Worm (Caenorhabditis elegans): Measurements from ENCODE around the gene C44C1.6.

The C44C1.6 gene

DNA sequence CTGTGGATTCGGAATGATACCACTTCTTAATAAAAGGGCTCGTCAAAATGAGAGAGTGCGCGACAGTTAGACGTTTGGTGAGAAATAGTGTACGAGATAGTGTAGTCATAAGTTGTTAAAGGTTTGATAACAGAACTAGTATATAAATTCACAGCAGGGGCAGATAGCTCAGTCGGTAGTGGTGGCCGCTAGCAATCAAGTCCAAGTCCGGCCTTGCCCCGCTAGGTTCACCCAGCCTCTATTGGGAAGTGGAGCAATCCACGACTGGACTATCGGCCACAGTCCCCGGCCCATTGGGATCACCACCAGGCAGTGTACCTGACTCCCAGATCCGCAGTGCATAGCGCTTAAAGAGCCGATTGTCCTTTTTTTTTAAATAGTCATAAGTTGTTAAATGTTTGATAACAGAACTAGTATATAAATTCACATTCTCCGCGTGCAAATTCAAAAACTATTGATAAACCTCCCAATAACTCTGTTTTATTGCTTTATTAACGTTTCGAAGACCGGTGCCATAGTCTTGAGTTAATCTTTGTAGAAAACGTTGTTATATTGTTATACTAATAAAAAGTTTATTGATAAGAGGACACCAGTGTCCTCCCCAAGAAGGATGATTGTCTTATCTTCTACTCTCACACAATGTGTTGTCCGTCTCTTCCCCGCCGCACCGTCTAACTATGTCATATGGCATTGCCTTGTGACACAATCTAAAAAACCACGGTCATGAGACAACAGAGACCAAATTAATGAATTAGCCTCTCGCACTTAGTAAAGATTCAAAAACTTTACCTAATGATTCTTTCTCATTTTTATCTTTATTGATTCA lies 40.8 kb upstream of the C44C1.6 start (continued):
- TF ChIP-seq Y56A3A.18 (GFP tag; IDR thresholded peaks at IDR 0.05) (0 out of 2 replicates have a peak, but pooled peaks have one; percentile 20), egl-44 (GFP tag; IDR thresholded peaks at IDR 0.05) (peak; percentile 77), let-526 (GFP tag; IDR thresholded peaks at IDR 0.05) (peak; percentile 55; the same call in 1 of the 2 replicates), die-1 (tag; optimal IDR thresholded peaks at IDR 0.05) (no peak), lsy-27 (tag; optimal IDR thresholded peaks at IDR 0.05; ENCODE audit: borderline replicate concordance, insufficient read depth) (no peak), nfyb-1 (GFP tag; IDR thresholded peaks at IDR 0.05) (peak; percentile 48), mcd-1 (GFP tag; IDR thresholded peaks at IDR 0.05) (peak; percentile 52; the same call in 1 of the 2 replicates), ztf-22 (GFP tag; optimal IDR thresholded peaks at IDR 0.05) (peak; percentile 67), madf-3 (GFP tag; IDR thresholded peaks at IDR 0.05) (peak; percentile 34; the same call in 1 of the 2 replicates), somi-1 (GFP tag; optimal IDR thresholded peaks at IDR 0.05) (peak; percentile 24), snpc-3.4 (tag; optimal IDR thresholded peaks at IDR 0.05) (no peak), ztf-28 (GFP tag; IDR thresholded peaks at IDR 0.05) (no peak), tbp1 (GFP tag; optimal IDR thresholded peaks at IDR 0.05) (peak; percentile 62), madf-10 (tag; optimal IDR thresholded peaks at IDR 0.05) (peak; percentile 29)

DNA sequence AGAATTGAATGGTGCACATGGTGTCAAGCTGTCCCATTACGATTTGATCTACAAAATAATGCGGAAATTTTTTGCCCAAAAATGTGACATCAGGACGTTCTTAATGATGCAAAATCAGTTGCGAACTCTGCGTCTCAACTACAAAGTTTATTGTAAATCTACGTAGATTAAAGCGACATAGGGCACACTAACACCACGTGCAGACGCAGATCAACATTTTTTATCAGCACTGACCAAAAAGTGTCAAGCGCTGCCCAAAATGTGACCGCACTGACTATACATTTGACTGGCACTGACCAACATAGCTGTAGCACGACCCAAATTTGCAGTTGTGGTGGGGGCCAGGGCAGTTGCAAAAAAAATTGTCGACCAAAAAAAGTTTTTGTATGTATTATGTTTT lies 39.4 kb upstream of the C44C1.6 start:
- no peak for TF ChIP-seq T07F8.4 (tag; optimal IDR thresholded peaks at IDR 0.05)
- no peak for TF ChIP-seq C17E4.6 (GFP tag; IDR thresholded peaks at IDR 0.05)
- TF ChIP-seq ceh-58 (GFP tag; IDR thresholded peaks at IDR 0.05) = 0 out of 2 replicates have a peak, but pooled peaks have one; percentile 22
- no peak for TF ChIP-seq bed-1 (GFP tag; IDR thresholded peaks at IDR 0.05)
- TF ChIP-seq akir-1 (GFP tag; optimal IDR thresholded peaks at IDR 0.05) = no peak
- TF ChIP-seq nhr-80 (tag; optimal IDR thresholded peaks at IDR 0.05) = peak; percentile 48
- TF ChIP-seq egl-44 (GFP tag; IDR thresholded peaks at IDR 0.05) = no peak
- TF ChIP-seq atf-7 (tag; optimal IDR thresholded peaks at IDR 0.05) = no peak
- no peak for TF ChIP-seq tbp1 (GFP tag; optimal IDR thresholded peaks at IDR 0.05)
- TF ChIP-seq mes-4 (tag; optimal IDR thresholded peaks at IDR 0.05) = no peak

DNA sequence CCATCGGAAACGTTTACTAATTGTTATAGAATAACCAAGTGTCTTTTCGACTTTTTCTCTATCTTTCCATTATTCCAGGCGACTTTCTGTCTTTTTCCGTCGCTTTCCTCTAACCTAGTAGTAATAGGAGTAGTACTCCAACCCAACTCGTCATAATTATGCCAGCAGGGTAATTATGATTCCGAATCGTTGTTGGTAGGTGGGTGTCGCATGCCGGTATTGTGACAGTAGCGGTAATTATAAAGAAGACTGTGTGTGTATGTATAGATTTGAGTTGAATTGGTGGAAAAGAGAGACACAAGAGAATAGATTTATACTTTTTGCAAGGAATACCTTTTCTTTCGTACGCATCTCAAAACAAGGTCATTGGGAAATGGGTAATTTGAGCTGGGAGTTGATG lies 35.0 kb upstream of the C44C1.6 start:
- no peak for TF ChIP-seq madf-6 (GFP tag; IDR thresholded peaks at IDR 0.05)
- no peak for TF ChIP-seq athp-1 (tag; optimal IDR thresholded peaks at IDR 0.05)
- no peak for TF ChIP-seq C17E4.6 (GFP tag; IDR thresholded peaks at IDR 0.05)
- TF ChIP-seq rcor-1 (GFP tag; IDR thresholded peaks at IDR 0.05) = no peak
- TF ChIP-seq B0261.1 (tag; optimal IDR thresholded peaks at IDR 0.05) = no peak
- no peak for TF ChIP-seq mes-4 (tag; optimal IDR thresholded peaks at IDR 0.05)
- TF ChIP-seq aptf-2 (GFP tag; conservative IDR thresholded peaks at IDR 0.05) = no peak
- no peak for TF ChIP-seq ztf-6 (GFP tag; IDR thresholded peaks at IDR 0.05)
- no peak for TF ChIP-seq F55B11.4 (tag; optimal IDR thresholded peaks at IDR 0.05; ENCODE audit: borderline replicate concordance, insufficient read depth)
- no peak for TF ChIP-seq sea-2 (GFP tag; IDR thresholded peaks at IDR 0.05)
- TF ChIP-seq xnd-1 (tag; optimal IDR thresholded peaks at IDR 0.05) = no peak
- TF ChIP-seq hlh-26 (GFP tag; conservative IDR thresholded peaks at IDR 0.05) = no peak
- TF ChIP-seq ceh-100 (GFP tag; IDR thresholded peaks at IDR 0.05) = no peak
- no peak for TF ChIP-seq tlf-1 (GFP tag; optimal IDR thresholded peaks at IDR 0.05)
- TF ChIP-seq unc-62 (GFP tag; optimal IDR thresholded peaks at IDR 0.05) = no peak
- no peak for TF ChIP-seq nfya-2 (GFP tag; IDR thresholded peaks at IDR 0.05)

All from whole organism, young adult.